Worm (Caenorhabditis elegans) whole organism, midembryonic: ENCODE measurements around the gene clc-28.
"Not testable (repeated sequence)": the region's sequence is repeated elsewhere in the genome, so short reads cannot be mapped to it uniquely, and the experiment has no call there.

Source experiments
- T22C8.4 ChIP-seq: fragments of 200-800 bp; sonication (Bioruptor generic); IDR thresholded peaks from 2 replicates; pipeline ENCODE4 v1.3.6; 2022; ENCODE audit warnings: missing genetic modification characterization, missing compliant biosample characterization
- cog-1 ChIP-seq: sonication (generic microtip); optimal IDR thresholded peaks from 2 replicates; lab custom pipeline; 2016; ENCODE audit warnings: missing genetic modification characterization, missing compliant biosample characterization
- flt-1 ChIP-seq: fragments of 200-800 bp; sonication (Bioruptor generic); IDR thresholded peaks from 2 replicates; pipeline ENCODE4 v1.3.6; 2022; ENCODE audit warnings: missing genetic modification characterization, missing compliant biosample characterization
- klf-2 ChIP-seq: fragments of 200-800 bp; sonication (Bioruptor generic); conservative IDR thresholded peaks from 2 replicates; pipeline ENCODE4 v1.3.6; 2022; ENCODE audit warnings: missing genetic modification reagents, missing genetic modification characterization, missing compliant biosample characterization
- med-1 ChIP-seq: sonication (generic microtip); optimal IDR thresholded peaks from 2 replicates; lab custom pipeline; 2017; ENCODE audit warnings: missing genetic modification characterization, mild to moderate bottlenecking, missing compliant biosample characterization, antibody characterized with exemption, missing genetic modification reagents; ENCODE audit not compliant: insufficient read depth
- ref-1 ChIP-seq: fragments of 200-800 bp; sonication (Bioruptor generic); conservative IDR thresholded peaks from 2 replicates; pipeline ENCODE4 v1.3.6; 2022; ENCODE audit warnings: missing genetic modification reagents, missing genetic modification characterization, missing compliant biosample characterization
- tab-1 ChIP-seq: fragments of 200-800 bp; sonication (Bioruptor generic); IDR thresholded peaks from 2 replicates; pipeline ENCODE4 v1.3.6; 2022; ENCODE audit warnings: missing genetic modification characterization, missing compliant biosample characterization
- ztf-23 ChIP-seq: fragments of 200-800 bp; sonication (Bioruptor generic); IDR thresholded peaks from 2 replicates; pipeline ENCODE4 v1.3.6; 2022; ENCODE audit warnings: missing genetic modification reagents, missing genetic modification characterization, missing compliant biosample characterization
- ztf-29 ChIP-seq: fragments of 200-800 bp; sonication (Bioruptor generic); IDR thresholded peaks from 2 replicates; pipeline ENCODE4 v1.3.6; 2022; ENCODE audit warnings: missing genetic modification reagents, missing genetic modification characterization, missing compliant biosample characterization

The clc-28 gene

ce11 chrIII:8358213-8358672, 19.0 kb upstream of the clc-28 start, which contains the start of the genes R05D3.8 and rfp-1:
TSS of gene R05D3.8 (minus strand) at chrIII:8358327.
TSS of gene rfp-1 (plus strand) at chrIII:8358622.
- no peak for TF ChIP-seq med-1 (GFP tag; lab: Kevin White, UChicago)
- peak; percentile 9 for TF ChIP-seq cog-1
- TF ChIP-seq ztf-23, result no peak
- no peak for TF ChIP-seq T22C8.4 (GFP tag; lab: Robert Waterston, UW)

- TF ChIP-seq ztf-29 (GFP tag; lab: Robert Waterston, UW), result peak; percentile 27; the same call in 1 of the 2 replicates
- no peak for TF ChIP-seq ztf-23
- peak; percentile 68 for TF ChIP-seq flt-1
- TF ChIP-seq tab-1 (GFP tag; lab: Robert Waterston, UW), result no peak
- peak; percentile 67 for TF ChIP-seq cog-1
These were observed 17.2 kb upstream of the clc-28 start for ce11 chrIII:8356407-8356881.

- no peak for TF ChIP-seq ztf-23
- no peak for TF ChIP-seq ztf-29 (GFP tag; lab: Robert Waterston, UW)
- TF ChIP-seq med-1 (GFP tag; lab: Kevin White, UChicago), result no peak
- no peak for TF ChIP-seq klf-2 (GFP tag; lab: Robert Waterston, UW)
- no peak for TF ChIP-seq cog-1
- no peak for TF ChIP-seq flt-1
- no peak for TF ChIP-seq T22C8.4 (GFP tag; lab: Robert Waterston, UW)
- no peak for TF ChIP-seq ref-1 (GFP tag; lab: Robert Waterston, UW)
- no peak for TF ChIP-seq tab-1 (GFP tag; lab: Robert Waterston, UW)
These were observed 16.2 kb upstream of the clc-28 start for ce11 chrIII:8355462-8355815.

ce11 chrIII:8354644-8355461, 15.6 kb upstream of the clc-28 start, which contains the start of gene unc-116:
TSS of gene unc-116 (minus strand) at chrIII:8355174.
- TF ChIP-seq tab-1 (GFP tag; lab: Robert Waterston, UW) (no peak), med-1 (GFP tag; lab: Kevin White, UChicago) (no peak), ref-1 (GFP tag; lab: Robert Waterston, UW) (no peak), klf-2 (GFP tag; lab: Robert Waterston, UW) (no peak), ztf-29 (GFP tag; lab: Robert Waterston, UW) (no peak), T22C8.4 (GFP tag; lab: Robert Waterston, UW) (no peak), ztf-23 (no peak), flt-1 (no peak), cog-1 (no peak)

- TF ChIP-seq tab-1 (GFP tag; lab: Robert Waterston, UW); ztf-23; T22C8.4 (GFP tag; lab: Robert Waterston, UW): not testable (repeated sequence)
These were observed 8.6 kb upstream of the clc-28 start, which contains the start of gene clc-29 for ce11 chrIII:8347822-8348221. TSS of gene clc-29 (minus strand) at chrIII:8347922.

- TF ChIP-seq flt-1; cog-1; T22C8.4 (GFP tag; lab: Robert Waterston, UW): not testable (repeated sequence)
These were observed 5.0 kb upstream of the clc-28 start, which contains the start of gene ZC262.7 for ce11 chrIII:8344283-8344682. TSS of gene ZC262.7 (minus strand) at chrIII:8344336.

- no peak for TF ChIP-seq flt-1
- TF ChIP-seq ztf-23, result no peak
- no peak for TF ChIP-seq klf-2 (GFP tag; lab: Robert Waterston, UW)
- TF ChIP-seq cog-1, result no peak
- TF ChIP-seq ztf-29 (GFP tag; lab: Robert Waterston, UW), result no peak
These were observed 4.8 kb downstream of the clc-28 start, which contains the start of gene ZC262.4 for ce11 chrIII:8334432-8334831. TSS of gene ZC262.4 (minus strand) at chrIII:8334532.

- TF ChIP-seq flt-1 (no peak), klf-2 (GFP tag; lab: Robert Waterston, UW) (no peak), cog-1 (no peak), ztf-29 (GFP tag; lab: Robert Waterston, UW) (no peak), med-1 (GFP tag; lab: Kevin White, UChicago) (no peak), ref-1 (GFP tag; lab: Robert Waterston, UW) (no peak), ztf-23 (no peak), tab-1 (GFP tag; lab: Robert Waterston, UW) (no peak), T22C8.4 (GFP tag; lab: Robert Waterston, UW) (no peak)
These were observed 7.5 kb downstream of the clc-28 start, which contains the start of the genes mrps-18A and ZC262.2 for ce11 chrIII:8331779-8332178. TSS of gene mrps-18A (minus strand) at chrIII:8331919. TSS of gene ZC262.2 (plus strand) at chrIII:8332062.

- TF ChIP-seq tab-1 (GFP tag; lab: Robert Waterston, UW) (no peak), med-1 (GFP tag; lab: Kevin White, UChicago) (no peak), cog-1 (no peak), T22C8.4 (GFP tag; lab: Robert Waterston, UW) (no peak), klf-2 (GFP tag; lab: Robert Waterston, UW) (no peak), ztf-23 (no peak), ztf-29 (GFP tag; lab: Robert Waterston, UW) (no peak), flt-1 (no peak), ref-1 (GFP tag; lab: Robert Waterston, UW) (no peak)
These were observed 8.1 kb downstream of the clc-28 start, which contains the start of gene iglr-2 for ce11 chrIII:8331211-8331610. TSS of gene iglr-2 (minus strand) at chrIII:8331311.
